Fruit fly (Drosophila melanogaster) whole organism, embryonic: ENCODE results near the gene orion.
A peak's percentile ranks its signal among the peaks of the same experiment; 100 is the strongest.

Experiments
- CG11085 ChIP-seq: fragments of 200-800 bp; sonication (Bioruptor generic); IDR thresholded peaks from 2 replicates; pipeline ENCODE4 v1.3.6; 2022; ENCODE audit warnings: missing biosample characterization, missing genetic modification characterization
- CG13424 ChIP-seq: fragments of 200-800 bp; sonication (Bioruptor generic); optimal IDR thresholded peaks from 2 replicates; lab custom pipeline; 2019; ENCODE audit warnings: missing biosample characterization, mild to moderate bottlenecking, missing genetic modification characterization, moderate library complexity
- CG17359 ChIP-seq: fragments of 200-800 bp; sonication (Bioruptor generic); optimal IDR thresholded peaks from 3 replicates; lab custom pipeline; 2018; ENCODE audit warnings: missing biosample characterization, mild to moderate bottlenecking, missing genetic modification characterization, moderate library complexity
- CG17612 ChIP-seq: fragments of 200-800 bp; sonication (Bioruptor generic); IDR thresholded peaks from 2 replicates; pipeline ENCODE4 v1.3.6; 2022; ENCODE audit warnings: missing biosample characterization, missing genetic modification characterization
- CG32532 ChIP-seq: fragments of 200-800 bp; sonication (Bioruptor generic); IDR thresholded peaks from 2 replicates; pipeline ENCODE4 v1.3.6; 2022; ENCODE audit warnings: missing biosample characterization, missing genetic modification characterization
- CG32767 ChIP-seq: fragments of 200-800 bp; sonication (Bioruptor generic); IDR thresholded peaks from 2 replicates; pipeline ENCODE4 v1.3.6; 2022; ENCODE audit warnings: missing biosample characterization, missing genetic modification characterization
- CG4707 ChIP-seq: fragments of 200-800 bp; sonication (Bioruptor generic); optimal IDR thresholded peaks from 2 replicates; lab custom pipeline; 2018; ENCODE audit warnings: missing biosample characterization, mild to moderate bottlenecking, missing genetic modification characterization, moderate library complexity
- CG5953 ChIP-seq: fragments of 200-800 bp; sonication (Bioruptor generic); IDR thresholded peaks from 2 replicates; pipeline ENCODE4 v1.3.6; 2022; ENCODE audit warnings: missing biosample characterization, missing genetic modification characterization
- CG6254 ChIP-seq: fragments of 200-800 bp; sonication (Bioruptor generic); optimal IDR thresholded peaks from 3 replicates; lab custom pipeline; 2017; ENCODE audit warnings: mild to moderate bottlenecking, missing biosample characterization, missing genetic modification reagents, missing genetic modification characterization
- CG7271 ChIP-seq: fragments of 200-800 bp; sonication (Bioruptor generic); optimal IDR thresholded peaks from 2 replicates; lab custom pipeline; 2018; ENCODE audit warnings: missing biosample characterization, mild to moderate bottlenecking, missing genetic modification characterization, moderate library complexity
- CG7839 ChIP-seq: fragments of 200-800 bp; sonication (Bioruptor generic); optimal IDR thresholded peaks from 3 replicates; lab custom pipeline; 2018; ENCODE audit warnings: missing biosample characterization, mild to moderate bottlenecking, missing genetic modification characterization, moderate library complexity
- CG7987 ChIP-seq: fragments of 200-800 bp; sonication (Bioruptor generic); optimal IDR thresholded peaks from 2 replicates; lab custom pipeline; 2018; ENCODE audit warnings: missing biosample characterization, mild to moderate bottlenecking, missing genetic modification characterization, moderate library complexity
- CG9609 ChIP-seq: fragments of 200-800 bp; sonication (Bioruptor generic); optimal IDR thresholded peaks from 3 replicates; lab custom pipeline; 2016; ENCODE audit warnings: missing biosample characterization, missing genetic modification characterization
- CkIIα-i1 ChIP-seq: fragments of 200-800 bp; sonication (Bioruptor generic); IDR thresholded peaks from 2 replicates; pipeline ENCODE4 v1.3.6; 2022; ENCODE audit warnings: missing biosample characterization, missing genetic modification characterization
- Deaf1 ChIP-seq: fragments of 200-800 bp; optimal IDR thresholded peaks from 3 replicates; lab custom pipeline; 2019; ENCODE audit warnings: missing biosample characterization, mild to moderate bottlenecking, missing genetic modification characterization, moderate library complexity
- Dp ChIP-seq: fragments of 200-800 bp; sonication (Bioruptor generic); optimal IDR thresholded peaks from 2 replicates; lab custom pipeline; 2018; ENCODE audit warnings: missing biosample characterization, mild to moderate bottlenecking, missing genetic modification characterization, moderate library complexity
- GATAe ChIP-seq: fragments of 200-800 bp; sonication (Bioruptor generic); conservative IDR thresholded peaks from 2 replicates; pipeline ENCODE4 v1.3.6; 2022; ENCODE audit warnings: missing biosample characterization, missing genetic modification characterization
- Gsc ChIP-seq: fragments of 200-800 bp; sonication (Bioruptor generic); IDR thresholded peaks from 2 replicates; pipeline ENCODE4 v1.3.6; 2022; ENCODE audit warnings: missing biosample characterization, missing genetic modification characterization
- H15 ChIP-seq: fragments of 200-800 bp; sonication (Bioruptor generic); IDR thresholded peaks from 3 replicates; pipeline ENCODE4 v1.3.6; 2022; ENCODE audit warnings: missing biosample characterization, missing genetic modification characterization
- HHEX ChIP-seq: fragments of 200-800 bp; sonication (Bioruptor generic); optimal IDR thresholded peaks from 3 replicates; lab custom pipeline; 2017; ENCODE audit warnings: missing biosample characterization, mild to moderate bottlenecking, missing genetic modification characterization, missing genetic modification reagents
- HmgD ChIP-seq: fragments of 200-800 bp; sonication (Bioruptor generic); optimal IDR thresholded peaks from 3 replicates; lab custom pipeline; 2016; ENCODE audit warnings: missing biosample characterization, missing genetic modification characterization
- Lpt ChIP-seq: fragments of >200 bp; optimal IDR thresholded peaks from 2 replicates; lab custom pipeline; 2018; ENCODE audit warnings: missing biosample characterization, missing genetic modification characterization
- Nf-YB ChIP-seq: fragments of 200-800 bp; sonication (Bioruptor generic); optimal IDR thresholded peaks from 3 replicates; lab custom pipeline; 2019; ENCODE audit warnings: missing biosample characterization, mild to moderate bottlenecking, missing genetic modification characterization, moderate library complexity
- Sry-β ChIP-seq: fragments of 200-800 bp; sonication (Bioruptor generic); optimal IDR thresholded peaks from 2 replicates; lab custom pipeline; 2018; ENCODE audit warnings: missing biosample characterization, mild to moderate bottlenecking, missing genetic modification characterization, moderate library complexity
- Xrp1 ChIP-seq: fragments of 200-800 bp; sonication (Bioruptor generic); IDR thresholded peaks from 2 replicates; pipeline ENCODE4 v1.3.6; 2022; ENCODE audit warnings: missing biosample characterization, missing genetic modification characterization
- bab2 ChIP-seq: fragments of 200-800 bp; sonication (Bioruptor generic); optimal IDR thresholded peaks from 2 replicates; lab custom pipeline; 2016; ENCODE audit warnings: missing biosample characterization, missing genetic modification characterization
- eve ChIP-seq, 2 experiments: fragments of >200 bp; optimal IDR thresholded peaks; 2 replicates each; lab custom pipeline; 2017; ENCODE audit warnings: missing biosample characterization in 2 of 2, missing genetic modification characterization in 2 of 2
- hkb ChIP-seq, 2 experiments: fragments of 200-800 bp in 1 of 2; fragments of >200 bp in 1 of 2; sonication (Bioruptor generic) in 1 of 2; IDR thresholded peaks in 1 of 2; optimal IDR thresholded peaks in 1 of 2; 2 replicates each; pipeline versions ENCODE4 v1.3.6 to Lab custom; 2017 to 2022; ENCODE audit warnings: missing biosample characterization in 1 of 2, missing genetic modification characterization in 1 of 2
- inv ChIP-seq: fragments of 200-800 bp; sonication (Bioruptor generic); IDR thresholded peaks from 2 replicates; pipeline ENCODE4 v1.3.6; 2022; ENCODE audit warnings: missing biosample characterization, missing genetic modification characterization; ENCODE audit not compliant: partially characterized antibody
- jigr1 ChIP-seq: fragments of 200-800 bp; sonication (Bioruptor generic); IDR thresholded peaks from 3 replicates; pipeline ENCODE4 v1.3.6; 2022; ENCODE audit warnings: missing biosample characterization, missing genetic modification characterization
- knrl ChIP-seq: fragments of 200-800 bp; sonication (Bioruptor generic); IDR thresholded peaks from 3 replicates; pipeline ENCODE4 v1.3.6; 2022; ENCODE audit warnings: missing biosample characterization, missing genetic modification characterization; ENCODE audit not compliant: partially characterized antibody
- lmd ChIP-seq: fragments of 200-800 bp; sonication (Bioruptor generic); IDR thresholded peaks from 2 replicates; pipeline ENCODE4 v1.3.6; 2022; ENCODE audit warnings: missing biosample characterization, missing genetic modification characterization
- nau ChIP-seq: fragments of 200-800 bp; sonication (Bioruptor generic); optimal IDR thresholded peaks from 3 replicates; lab custom pipeline; 2017; ENCODE audit warnings: missing biosample characterization, mild to moderate bottlenecking, missing genetic modification characterization, missing genetic modification reagents
- nerfin-1 ChIP-seq: fragments of 200-800 bp; sonication (Bioruptor generic); optimal IDR thresholded peaks from 3 replicates; lab custom pipeline; 2019; ENCODE audit warnings: missing biosample characterization, mild to moderate bottlenecking, missing genetic modification characterization, moderate library complexity
- nmo ChIP-seq: fragments of 200-800 bp; sonication (Bioruptor generic); optimal IDR thresholded peaks from 2 replicates; lab custom pipeline; 2018; ENCODE audit warnings: missing biosample characterization, mild to moderate bottlenecking, missing genetic modification characterization, moderate library complexity
- pb ChIP-seq: fragments of 200-800 bp; sonication (Bioruptor generic); optimal IDR thresholded peaks from 3 replicates; lab custom pipeline; 2016; ENCODE audit warnings: missing biosample characterization, missing genetic modification characterization
- pho ChIP-seq: fragments of 200-800 bp; sonication (Bioruptor generic); optimal IDR thresholded peaks from 2 replicates; lab custom pipeline; 2016; ENCODE audit warnings: missing biosample characterization, missing genetic modification characterization
- phol ChIP-seq: fragments of 200-800 bp; sonication (Bioruptor generic); optimal IDR thresholded peaks from 3 replicates; lab custom pipeline; 2018; ENCODE audit warnings: missing biosample characterization, mild to moderate bottlenecking, missing genetic modification characterization, moderate library complexity
- prd ChIP-seq, 3 experiments: fragments of >200 bp in 2 of 3; fragments of 200-800 bp in 1 of 3; sonication (Bioruptor generic) in 1 of 3; optimal IDR thresholded peaks in 2 of 3; IDR thresholded peaks in 1 of 3; 2 replicates in 2 of 3; 3 replicates in 1 of 3; pipeline versions ENCODE4 v1.3.6 to Lab custom; 2017 to 2022; ENCODE audit warnings: missing biosample characterization in 1 of 3, missing genetic modification characterization in 1 of 3
- repo ChIP-seq: fragments of 200-800 bp; sonication (Bioruptor generic); optimal IDR thresholded peaks from 2 replicates; lab custom pipeline; 2016; ENCODE audit warnings: missing biosample characterization, missing genetic modification characterization
- sima ChIP-seq: fragments of 200-800 bp; sonication (Bioruptor generic); optimal IDR thresholded peaks from 2 replicates; lab custom pipeline; 2016; ENCODE audit warnings: missing biosample characterization, missing genetic modification characterization
- slbo ChIP-seq: fragments of 200-800 bp; sonication (Bioruptor generic); IDR thresholded peaks from 2 replicates; pipeline ENCODE4 v1.3.6; 2022; ENCODE audit warnings: missing biosample characterization, missing genetic modification characterization
- ssp ChIP-seq: fragments of 200-800 bp; sonication (Bioruptor generic); IDR thresholded peaks from 2 replicates; pipeline ENCODE4 v1.3.6; 2022; ENCODE audit warnings: missing biosample characterization, missing genetic modification characterization
- tna ChIP-seq: fragments of 200-800 bp; sonication (Bioruptor generic); IDR thresholded peaks from 2 replicates; pipeline ENCODE4 v1.3.6; 2022; ENCODE audit warnings: missing biosample characterization, missing genetic modification characterization; ENCODE audit not compliant: partially characterized antibody
- tup ChIP-seq: fragments of 200-800 bp; sonication (Bioruptor generic); optimal IDR thresholded peaks from 2 replicates; lab custom pipeline; 2016; ENCODE audit warnings: missing biosample characterization, mild to moderate bottlenecking, missing genetic modification characterization, moderate library complexity
- zen2 ChIP-seq: fragments of 200-800 bp; sonication (Bioruptor generic); IDR thresholded peaks from 3 replicates; pipeline ENCODE4 v1.3.6; 2022; ENCODE audit warnings: missing biosample characterization, missing genetic modification characterization; ENCODE audit not compliant: partially characterized antibody
- zf30C ChIP-seq: fragments of 200-800 bp; sonication (Bioruptor generic); optimal IDR thresholded peaks from 3 replicates; lab custom pipeline; 2018; ENCODE audit warnings: missing biosample characterization, mild to moderate bottlenecking, missing genetic modification characterization
- zfh2 ChIP-seq: fragments of 200-800 bp; sonication (Bioruptor generic); optimal IDR thresholded peaks from 2 replicates; lab custom pipeline; 2016; ENCODE audit warnings: missing biosample characterization, missing genetic modification characterization

orion gene

DNA sequence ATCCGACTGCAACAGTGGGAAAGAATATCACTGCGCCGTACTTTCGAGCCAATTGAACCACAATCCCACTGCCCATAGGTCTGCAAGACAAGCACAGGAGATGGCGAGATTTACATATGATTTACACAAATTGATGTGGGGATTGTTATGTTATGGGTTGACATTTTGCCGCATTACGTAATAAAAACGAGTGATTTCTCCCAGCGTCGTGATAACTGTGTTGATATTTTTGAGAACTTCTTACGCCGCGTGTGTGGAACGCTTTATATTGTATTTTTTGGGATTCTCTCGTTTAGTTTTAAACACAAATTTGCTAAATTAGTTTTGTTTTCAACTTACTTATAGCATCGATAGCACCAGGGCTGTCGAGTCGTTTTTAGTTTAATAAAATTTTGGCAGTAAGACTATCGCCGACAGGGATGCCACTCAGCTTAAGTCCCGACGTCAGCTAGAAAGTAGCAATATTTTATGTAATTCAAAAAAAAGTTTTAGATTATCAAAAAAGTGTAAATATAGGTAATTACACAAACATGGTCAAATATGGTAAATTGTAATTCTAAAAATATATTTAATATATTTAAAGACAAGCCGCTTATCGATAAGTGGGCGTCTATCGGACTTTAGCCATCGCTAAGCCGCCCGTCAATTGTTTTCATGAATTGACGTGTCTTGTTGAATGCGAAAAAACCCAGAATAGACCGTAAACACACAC, 53.1 kb downstream of the orion start, which contains the start of the genes CG45089, ND-MNLL and p115 (continued):
- TF ChIP-seq phol (tag; lab: Kevin White, UChicago), result peak; percentile 69
- peak; percentile 66 for TF ChIP-seq CG17359
- peak; percentile 73 for TF ChIP-seq nmo (GFP tag; lab: Kevin White, UChicago)
- 0 out of 2 replicates have a peak, but pooled peaks have one; percentile 11 for TF ChIP-seq CG11085
- no peak for TF ChIP-seq GATAe (GFP tag; lab: Robert Waterston, UW)
- no peak; the same call in 2 of the 3 replicates for TF ChIP-seq jigr1 (GFP tag; lab: Robert Waterston, UW)
- TF ChIP-seq HHEX (GFP tag; lab: Kevin White, UChicago), result peak; percentile 18
- TF ChIP-seq CG6254, result peak; percentile 1
- TF ChIP-seq Sry-β (GFP tag; lab: Kevin White, UChicago), result peak; percentile 89
- no peak for TF ChIP-seq zf30C
- TF ChIP-seq CG13424 (tag; lab: Kevin White, UChicago), result peak; percentile 72
- TF ChIP-seq nau (GFP tag; lab: Kevin White, UChicago), result no peak
- peak; percentile 15 for TF ChIP-seq Deaf1 (tag; lab: Kevin White, UChicago)
- no peak for TF ChIP-seq pb
- no peak for TF ChIP-seq CG7987 (GFP tag; lab: Kevin White, UChicago)
- peak; percentile 62 for TF ChIP-seq lmd (GFP tag; lab: Robert Waterston, UW)
- no peak for TF ChIP-seq CG5953 (GFP tag; lab: Robert Waterston, UW)
- no peak for TF ChIP-seq Gsc
- TF ChIP-seq Xrp1 (GFP tag; lab: Robert Waterston, UW), result peak; percentile 57; the same call in 1 of the 2 replicates
- no peak for TF ChIP-seq CkIIα-i1
- peak; percentile 41 for TF ChIP-seq nerfin-1 (tag; lab: Kevin White, UChicago)
- peak; percentile 57 for TF ChIP-seq CG7839 (tag; lab: Kevin White, UChicago)
- TF ChIP-seq tup (GFP tag; lab: Kevin White, UChicago), result peak; percentile 31
- no peak for TF ChIP-seq CG17612 (GFP tag; lab: Robert Waterston, UW)
- 0 out of 3 replicates have a peak, but pooled peaks have one; percentile 14 for TF ChIP-seq H15 (GFP tag; lab: Robert Waterston, UW)
- peak; percentile 69 for TF ChIP-seq knrl
- no peak for TF ChIP-seq sima (GFP tag; lab: Kevin White, UChicago)
- no peak for TF ChIP-seq prd (optimal IDR thresholded peaks at IDR 0.05; lab: Kevin White, UChicago)
- peak; percentile 65 for TF ChIP-seq prd (GFP tag; IDR thresholded peaks at IDR 0.05; lab: Robert Waterston, UW)
- peak; percentile 7 for TF ChIP-seq CG9609 (GFP tag; lab: Kevin White, UChicago)
- TF ChIP-seq slbo (GFP tag; lab: Robert Waterston, UW), result peak; percentile 73
- TF ChIP-seq repo (GFP tag; lab: Kevin White, UChicago), result no peak
- no peak for TF ChIP-seq eve (GFP tag; optimal IDR thresholded peaks at IDR 0.05; lab: Kevin White, UChicago)
- TF ChIP-seq CG32532 (GFP tag; lab: Robert Waterston, UW), result peak; percentile 43; the same call in 1 of the 2 replicates
- peak; percentile 24 for TF ChIP-seq bab2 (GFP tag; lab: Kevin White, UChicago)
- no peak for TF ChIP-seq CG32767
- TF ChIP-seq Lpt (GFP tag; lab: Kevin White, UChicago), result no peak
- no peak for TF ChIP-seq tna (GFP tag; lab: Robert Waterston, UW)
- TF ChIP-seq CG4707 (GFP tag; lab: Kevin White, UChicago), result no peak
- TF ChIP-seq zfh2 (GFP tag; lab: Kevin White, UChicago), result peak; percentile 48
- TF ChIP-seq hkb (optimal IDR thresholded peaks at IDR 0.05; lab: Kevin White, UChicago), result no peak
- peak; percentile 49 for TF ChIP-seq hkb (GFP tag; IDR thresholded peaks at IDR 0.05; lab: Robert Waterston, UW)
- TF ChIP-seq Nf-YB (GFP tag; lab: Kevin White, UChicago), result peak; percentile 19
- peak; percentile 14 for TF ChIP-seq pho
- TF ChIP-seq HmgD (GFP tag; lab: Kevin White, UChicago), result no peak
- TF ChIP-seq ssp (GFP tag; lab: Robert Waterston, UW), result peak; percentile 55
- peak; percentile 35 for TF ChIP-seq Dp (GFP tag; lab: Kevin White, UChicago)
- no peak; the same call in 2 of the 3 replicates for TF ChIP-seq zen2 (GFP tag; lab: Robert Waterston, UW)
- no peak for TF ChIP-seq CG7271 (tag; lab: Kevin White, UChicago)
- TF ChIP-seq inv (GFP tag; lab: Robert Waterston, UW), result peak; percentile 61
